Fruit fly (Drosophila melanogaster) whole organism, embryonic: ENCODE measurements around the gene Kah.

Source experiments
- CG11398 ChIP-seq: fragments of 200-800 bp; sonication (Bioruptor generic); optimal IDR thresholded peaks from 2 replicates; lab custom pipeline; 2016; ENCODE audit warnings: missing biosample characterization, missing genetic modification characterization
- CG12071 ChIP-seq: fragments of 200-800 bp; sonication (Bioruptor generic); optimal IDR thresholded peaks from 3 replicates; lab custom pipeline; 2018; ENCODE audit warnings: missing biosample characterization, mild to moderate bottlenecking, missing genetic modification characterization
- CG12155 ChIP-seq: fragments of 200-800 bp; sonication (Bioruptor generic); optimal IDR thresholded peaks from 3 replicates; lab custom pipeline; 2016; ENCODE audit warnings: missing biosample characterization, missing genetic modification characterization
- CG13424 ChIP-seq: fragments of 200-800 bp; sonication (Bioruptor generic); optimal IDR thresholded peaks from 2 replicates; lab custom pipeline; 2019; ENCODE audit warnings: missing biosample characterization, mild to moderate bottlenecking, missing genetic modification characterization, moderate library complexity
- CG14667 ChIP-seq: fragments of 200-800 bp; sonication (Bioruptor generic); IDR thresholded peaks from 2 replicates; pipeline ENCODE4 v1.3.6; 2022; ENCODE audit warnings: missing biosample characterization, missing genetic modification characterization
- CG17359 ChIP-seq: fragments of 200-800 bp; sonication (Bioruptor generic); optimal IDR thresholded peaks from 3 replicates; lab custom pipeline; 2018; ENCODE audit warnings: missing biosample characterization, mild to moderate bottlenecking, missing genetic modification characterization, moderate library complexity
- CG17612 ChIP-seq: fragments of 200-800 bp; sonication (Bioruptor generic); IDR thresholded peaks from 2 replicates; pipeline ENCODE4 v1.3.6; 2022; ENCODE audit warnings: missing biosample characterization, missing genetic modification characterization
- CG2889 ChIP-seq: fragments of 200-800 bp; sonication (Bioruptor generic); IDR thresholded peaks from 3 replicates; pipeline ENCODE4 v1.3.6; 2022; ENCODE audit warnings: missing biosample characterization, missing genetic modification characterization
- CG32767 ChIP-seq: fragments of 200-800 bp; sonication (Bioruptor generic); IDR thresholded peaks from 2 replicates; pipeline ENCODE4 v1.3.6; 2022; ENCODE audit warnings: missing biosample characterization, missing genetic modification characterization
- CG3995 ChIP-seq: fragments of 200-800 bp; sonication (Bioruptor generic); optimal IDR thresholded peaks from 3 replicates; lab custom pipeline; 2016; ENCODE audit warnings: missing biosample characterization, missing genetic modification characterization
- CG43689 ChIP-seq: fragments of 200-800 bp; sonication (Bioruptor generic); IDR thresholded peaks from 2 replicates; pipeline ENCODE4 v1.3.6; 2022; ENCODE audit warnings: missing biosample characterization, missing genetic modification characterization
- CG4617 ChIP-seq: fragments of 200-800 bp; sonication (Bioruptor generic); optimal IDR thresholded peaks from 3 replicates; lab custom pipeline; 2016; ENCODE audit warnings: missing biosample characterization, missing genetic modification characterization, borderline replicate concordance
- CG4730 ChIP-seq: fragments of 200-800 bp; sonication (Bioruptor generic); IDR thresholded peaks from 2 replicates; pipeline ENCODE4 v1.3.6; 2022; ENCODE audit warnings: missing biosample characterization, missing genetic modification characterization
- CG4820 ChIP-seq: fragments of 200-800 bp; sonication (Bioruptor generic); optimal IDR thresholded peaks from 3 replicates; lab custom pipeline; 2016; ENCODE audit warnings: missing biosample characterization, missing genetic modification characterization
- CG6254 ChIP-seq: fragments of 200-800 bp; sonication (Bioruptor generic); optimal IDR thresholded peaks from 3 replicates; lab custom pipeline; 2017; ENCODE audit warnings: mild to moderate bottlenecking, missing biosample characterization, missing genetic modification reagents, missing genetic modification characterization
- CG6765 ChIP-seq: fragments of 200-800 bp; sonication (Bioruptor generic); optimal IDR thresholded peaks from 3 replicates; lab custom pipeline; 2017; ENCODE audit warnings: missing biosample characterization, mild to moderate bottlenecking, missing genetic modification characterization
- CG6791 ChIP-seq: fragments of 200-800 bp; sonication (Bioruptor generic); IDR thresholded peaks from 3 replicates; pipeline ENCODE4 v1.3.6; 2022; ENCODE audit warnings: missing biosample characterization, missing genetic modification characterization; ENCODE audit not compliant: partially characterized antibody
- CG8089 ChIP-seq: fragments of 200-800 bp; sonication (Bioruptor generic); optimal IDR thresholded peaks from 3 replicates; lab custom pipeline; 2016; ENCODE audit warnings: missing biosample characterization, missing genetic modification characterization
- CG8765 ChIP-seq: fragments of 200-800 bp; sonication (Bioruptor generic); IDR thresholded peaks from 2 replicates; pipeline ENCODE4 v1.3.6; 2022; ENCODE audit warnings: missing biosample characterization, missing genetic modification characterization
- CG9797 ChIP-seq: fragments of 200-800 bp; sonication (Bioruptor generic); optimal IDR thresholded peaks from 3 replicates; lab custom pipeline; 2018; ENCODE audit warnings: missing biosample characterization, mild to moderate bottlenecking, missing genetic modification characterization
- CTCF ChIP-seq: fragments of 200-800 bp; sonication (Bioruptor generic); optimal IDR thresholded peaks from 2 replicates; lab custom pipeline; 2017; ENCODE audit warnings: missing biosample characterization, mild to moderate bottlenecking, missing genetic modification characterization, moderate library complexity
- Deaf1 ChIP-seq: fragments of 200-800 bp; optimal IDR thresholded peaks from 3 replicates; lab custom pipeline; 2019; ENCODE audit warnings: missing biosample characterization, mild to moderate bottlenecking, missing genetic modification characterization, moderate library complexity
- Dp ChIP-seq: fragments of 200-800 bp; sonication (Bioruptor generic); optimal IDR thresholded peaks from 2 replicates; lab custom pipeline; 2018; ENCODE audit warnings: missing biosample characterization, mild to moderate bottlenecking, missing genetic modification characterization, moderate library complexity
- Eip74EF ChIP-seq, 2 experiments: fragments of 200-800 bp in 1 of 2; fragments of >200 bp in 1 of 2; sonication (Bioruptor generic) in 1 of 2; optimal IDR thresholded peaks; 2 replicates each; lab custom pipeline; 2017 to 2019; ENCODE audit warnings: missing biosample characterization in 2 of 2, missing genetic modification characterization in 2 of 2, mild to moderate bottlenecking in 1 of 2, moderate library complexity in 1 of 2
- GATAe ChIP-seq: fragments of 200-800 bp; sonication (Bioruptor generic); conservative IDR thresholded peaks from 2 replicates; pipeline ENCODE4 v1.3.6; 2022; ENCODE audit warnings: missing biosample characterization, missing genetic modification characterization
- Gug ChIP-seq: fragments of 200-800 bp; sonication (Bioruptor generic); IDR thresholded peaks from 4 replicates; pipeline ENCODE4 v1.3.6; 2022; ENCODE audit warnings: missing biosample characterization, missing genetic modification characterization
- Oli ChIP-seq: fragments of 200-800 bp; sonication (Bioruptor generic); optimal IDR thresholded peaks from 2 replicates; lab custom pipeline; 2018; ENCODE audit warnings: missing biosample characterization, mild to moderate bottlenecking, missing genetic modification characterization, moderate library complexity
- Xrp1 ChIP-seq: fragments of 200-800 bp; sonication (Bioruptor generic); IDR thresholded peaks from 2 replicates; pipeline ENCODE4 v1.3.6; 2022; ENCODE audit warnings: missing biosample characterization, missing genetic modification characterization
- ase ChIP-seq: fragments of 200-800 bp; sonication (Bioruptor generic); IDR thresholded peaks from 3 replicates; pipeline ENCODE4 v1.3.6; 2022; ENCODE audit warnings: missing biosample characterization, missing genetic modification characterization
- ash1 ChIP-seq: fragments of 200-800 bp; sonication (Bioruptor generic); optimal IDR thresholded peaks from 2 replicates; lab custom pipeline; 2018; ENCODE audit warnings: missing biosample characterization, mild to moderate bottlenecking, missing genetic modification characterization
- ato ChIP-seq: fragments of 200-800 bp; sonication (Bioruptor generic); IDR thresholded peaks from 2 replicates; pipeline ENCODE4 v1.3.6; 2022; ENCODE audit warnings: missing biosample characterization, missing genetic modification characterization; ENCODE audit not compliant: partially characterized antibody
- bowl ChIP-seq: fragments of 200-800 bp; sonication (Bioruptor generic); IDR thresholded peaks from 2 replicates; pipeline ENCODE4 v1.3.6; 2022; ENCODE audit warnings: missing biosample characterization, missing genetic modification characterization
- esg ChIP-seq: fragments of 200-800 bp; sonication (Bioruptor generic); conservative IDR thresholded peaks from 2 replicates; pipeline ENCODE4 v1.3.6; 2022; ENCODE audit warnings: missing biosample characterization, missing genetic modification characterization
- fd102C ChIP-seq: fragments of 200-800 bp; sonication (Bioruptor generic); optimal IDR thresholded peaks from 2 replicates; lab custom pipeline; 2018; ENCODE audit warnings: missing biosample characterization, mild to moderate bottlenecking, missing genetic modification characterization, moderate library complexity
- gcm2 ChIP-seq: fragments of 200-800 bp; sonication (Bioruptor generic); optimal IDR thresholded peaks from 2 replicates; lab custom pipeline; 2016; ENCODE audit warnings: missing biosample characterization, missing genetic modification characterization
- grn ChIP-seq: fragments of 200-800 bp; sonication (Bioruptor generic); optimal IDR thresholded peaks from 3 replicates; lab custom pipeline; 2017; ENCODE audit warnings: missing biosample characterization, missing genetic modification characterization
- ham ChIP-seq: fragments of 200-800 bp; sonication (Bioruptor generic); IDR thresholded peaks from 2 replicates; pipeline ENCODE4 v1.3.6; 2022; ENCODE audit warnings: missing biosample characterization, missing genetic modification characterization
- hkb ChIP-seq, 2 experiments: fragments of 200-800 bp in 1 of 2; fragments of >200 bp in 1 of 2; sonication (Bioruptor generic) in 1 of 2; IDR thresholded peaks in 1 of 2; optimal IDR thresholded peaks in 1 of 2; 2 replicates each; pipeline versions ENCODE4 v1.3.6 to Lab custom; 2017 to 2022; ENCODE audit warnings: missing biosample characterization in 1 of 2, missing genetic modification characterization in 1 of 2
- klu ChIP-seq: fragments of 200-800 bp; sonication (Bioruptor generic); IDR thresholded peaks from 2 replicates; pipeline ENCODE4 v1.3.6; 2022; ENCODE audit warnings: missing biosample characterization, missing genetic modification characterization
- mld ChIP-seq: fragments of 200-800 bp; sonication (Bioruptor generic); IDR thresholded peaks from 3 replicates; pipeline ENCODE4 v1.3.6; 2022; ENCODE audit warnings: missing biosample characterization, missing genetic modification characterization; ENCODE audit not compliant: partially characterized antibody
- pb ChIP-seq: fragments of 200-800 bp; sonication (Bioruptor generic); optimal IDR thresholded peaks from 3 replicates; lab custom pipeline; 2016; ENCODE audit warnings: missing biosample characterization, missing genetic modification characterization
- pnt ChIP-seq: fragments of 200-800 bp; sonication (Bioruptor generic); optimal IDR thresholded peaks from 3 replicates; lab custom pipeline; 2016; ENCODE audit warnings: missing biosample characterization, missing genetic modification characterization
- sna ChIP-seq: fragments of 200-800 bp; sonication (Bioruptor generic); IDR thresholded peaks from 2 replicates; pipeline ENCODE4 v1.3.6; 2022; ENCODE audit warnings: missing biosample characterization, missing genetic modification characterization; ENCODE audit not compliant: partially characterized antibody
- sob ChIP-seq: fragments of 200-800 bp; sonication (Bioruptor generic); IDR thresholded peaks from 2 replicates; pipeline ENCODE4 v1.3.6; 2022; ENCODE audit warnings: missing biosample characterization, missing genetic modification characterization
- trh ChIP-seq: fragments of 200-800 bp; sonication (Bioruptor generic); optimal IDR thresholded peaks from 2 replicates; lab custom pipeline; 2016; ENCODE audit warnings: missing biosample characterization, missing genetic modification characterization
- unc-4 ChIP-seq: fragments of 200-800 bp; sonication (Bioruptor generic); IDR thresholded peaks from 2 replicates; pipeline ENCODE4 v1.3.6; 2022; ENCODE audit warnings: missing biosample characterization, missing genetic modification characterization; ENCODE audit not compliant: partially characterized antibody
- vvl ChIP-seq: fragments of 200-800 bp; sonication (Bioruptor generic); IDR thresholded peaks from 2 replicates; pipeline ENCODE4 v1.3.6; 2022; ENCODE audit warnings: missing biosample characterization, missing genetic modification characterization
- z ChIP-seq: fragments of 200-800 bp; sonication (Bioruptor generic); IDR thresholded peaks from 3 replicates; pipeline ENCODE4 v1.3.6; 2022; ENCODE audit warnings: missing biosample characterization, missing genetic modification characterization

Gene Kah

DNA sequence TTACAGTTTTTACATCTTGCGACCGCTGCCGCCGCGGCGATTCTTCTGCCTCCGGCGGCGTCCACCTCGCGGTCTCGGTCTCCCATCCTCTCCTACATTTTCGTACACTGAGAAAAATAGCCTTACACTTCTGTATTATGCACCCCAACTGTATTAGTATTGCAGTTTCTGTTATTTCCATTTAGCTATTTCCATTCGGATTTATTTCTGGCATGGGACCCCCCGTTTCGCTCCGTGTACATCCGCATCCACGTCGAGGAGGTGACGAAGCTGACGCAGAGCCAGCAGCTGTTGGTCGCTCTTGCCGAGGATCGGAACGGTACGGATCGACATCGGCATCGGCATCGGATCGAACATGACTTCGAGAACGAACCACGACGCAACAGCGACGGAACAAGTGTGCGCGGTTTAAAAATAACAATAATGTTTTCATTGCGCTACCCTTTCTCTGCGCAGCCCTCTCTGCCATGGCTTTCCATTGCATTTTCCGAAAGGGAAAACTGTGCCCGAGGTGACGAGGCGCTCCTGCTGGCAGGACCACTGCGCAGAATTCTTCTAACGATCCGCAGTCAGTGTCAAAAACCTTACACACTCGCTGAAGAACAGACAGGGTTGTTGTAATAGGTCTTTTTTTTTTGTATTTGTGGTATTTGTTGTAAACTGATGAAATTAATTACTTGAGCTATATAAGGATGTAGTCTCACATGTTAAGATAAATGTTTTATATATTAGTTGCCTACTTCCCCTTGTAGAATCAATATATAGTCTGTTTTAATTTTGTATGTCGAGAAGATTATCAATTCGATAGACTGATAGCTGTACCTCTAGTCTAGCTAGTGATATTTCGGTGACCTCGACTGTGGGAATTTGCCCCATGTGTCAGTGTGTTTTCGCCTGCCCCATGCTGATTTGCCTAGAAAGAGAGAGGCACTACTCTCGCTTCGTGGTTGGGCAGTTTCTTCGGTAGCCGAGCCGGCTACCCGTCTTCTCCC is 512 bp upstream of the Kah start (continued):
- TF ChIP-seq Gug (GFP tag; lab: Robert Waterston, UW) (peak; percentile 95), CG17359 (tag; lab: Kevin White, UChicago) (peak; percentile 90), fd102C (GFP tag; lab: Kevin White, UChicago) (peak; percentile 61), CG14667 (GFP tag; lab: Robert Waterston, UW) (peak; percentile 89), ase (peak; percentile 89), klu (GFP tag; lab: Robert Waterston, UW) (peak; percentile 73), Oli (peak; percentile 87), CG6791 (no peak), sob (GFP tag; lab: Robert Waterston, UW) (peak; percentile 93), ato (GFP tag; lab: Robert Waterston, UW) (no peak), CG2889 (GFP tag; lab: Robert Waterston, UW) (peak; percentile 85), Deaf1 (tag; lab: Kevin White, UChicago) (peak; percentile 90), pnt (peak; percentile 92), CG3995 (peak; percentile 37), gcm2 (GFP tag; lab: Kevin White, UChicago) (peak; percentile 63), CG4617 (GFP tag; lab: Kevin White, UChicago) (peak; percentile 62), CG12071 (peak; percentile 93), CG6254 (GFP tag; lab: Kevin White, UChicago) (peak; percentile 85), ash1 (GFP tag; lab: Kevin White, UChicago) (peak; percentile 84), CG8765 (GFP tag; lab: Robert Waterston, UW) (peak; percentile 92), CG17612 (GFP tag; lab: Robert Waterston, UW) (peak; percentile 80), CG43689 (GFP tag; lab: Robert Waterston, UW) (0 out of 2 replicates have a peak, but pooled peaks have one; percentile 43), hkb (optimal IDR thresholded peaks at IDR 0.05; lab: Kevin White, UChicago) (no peak), hkb (GFP tag; IDR thresholded peaks at IDR 0.05; lab: Robert Waterston, UW) (peak; percentile 89), mld (GFP tag; lab: Robert Waterston, UW) (no peak), CG4820 (GFP tag; lab: Kevin White, UChicago) (peak; percentile 87), GATAe (GFP tag; lab: Robert Waterston, UW) (no peak; the same call in 1 of the 2 replicates), esg (GFP tag; lab: Robert Waterston, UW) (peak; percentile 86), CG12155 (peak; percentile 87), sna (GFP tag; lab: Robert Waterston, UW) (no peak), vvl (GFP tag; lab: Robert Waterston, UW) (peak; percentile 96), CG4730 (GFP tag; lab: Robert Waterston, UW) (peak; percentile 87), CG11398 (GFP tag; lab: Kevin White, UChicago) (peak; percentile 88), CG13424 (tag; lab: Kevin White, UChicago) (peak; percentile 91), unc-4 (no peak), CTCF (GFP tag; lab: Kevin White, UChicago) (peak; percentile 8), CG6765 (GFP tag; lab: Kevin White, UChicago) (peak; percentile 63), CG32767 (peak; percentile 75), ham (GFP tag; lab: Robert Waterston, UW) (peak; percentile 76; the same call in 1 of the 2 replicates), CG9797 (GFP tag; lab: Kevin White, UChicago) (peak; percentile 32), pb (peak; percentile 89), Eip74EF (GFP tag; optimal IDR thresholded peaks at IDR 0.05; lab: Kevin White, UChicago) (peak in 1 of 2 experiments; percentile 47), grn (no peak), z (GFP tag; lab: Robert Waterston, UW) (peak; percentile 63; the same call in 2 of the 3 replicates), trh (peak; percentile 70), Dp (GFP tag; lab: Kevin White, UChicago) (no peak), Xrp1 (GFP tag; lab: Robert Waterston, UW) (peak; percentile 95), bowl (GFP tag; lab: Robert Waterston, UW) (peak; percentile 79), CG8089 (GFP tag; lab: Kevin White, UChicago) (peak; percentile 85)
